Worm (Caenorhabditis elegans) whole organism, L1 larva: ENCODE measurements around the gene gly-5.

Source experiments
- lsy-2 ChIP-seq, 2 experiments: fragments of 150-350 bp; optimal IDR thresholded peaks; 2 replicates each; lab custom pipeline; 2014; ENCODE audit warnings: missing biosample characterization in 2 of 2, missing genetic modification characterization in 2 of 2
- mep-1 ChIP-seq: fragments of 150-350 bp; optimal IDR thresholded peaks from 2 replicates; lab custom pipeline; 2014; ENCODE audit warnings: missing biosample characterization, missing genetic modification characterization
- nhr-84 ChIP-seq: sonication (generic microtip); optimal IDR thresholded peaks from 2 replicates; lab custom pipeline; 2017; ENCODE audit warnings: missing biosample characterization, missing genetic modification characterization
- pqm-1 ChIP-seq: sonication (generic microtip); optimal IDR thresholded peaks from 3 replicates; lab custom pipeline; 2017; ENCODE audit warnings: missing biosample characterization, missing genetic modification characterization
- snpc-4 ChIP-seq: fragments of 150-350 bp; optimal IDR thresholded peaks from 2 replicates; lab custom pipeline; 2014; ENCODE audit warnings: missing biosample characterization, missing genetic modification characterization
- tlp-1 ChIP-seq: fragments of 150-350 bp; optimal IDR thresholded peaks from 2 replicates; lab custom pipeline; 2014; ENCODE audit warnings: missing biosample characterization, missing genetic modification characterization

DNA sequence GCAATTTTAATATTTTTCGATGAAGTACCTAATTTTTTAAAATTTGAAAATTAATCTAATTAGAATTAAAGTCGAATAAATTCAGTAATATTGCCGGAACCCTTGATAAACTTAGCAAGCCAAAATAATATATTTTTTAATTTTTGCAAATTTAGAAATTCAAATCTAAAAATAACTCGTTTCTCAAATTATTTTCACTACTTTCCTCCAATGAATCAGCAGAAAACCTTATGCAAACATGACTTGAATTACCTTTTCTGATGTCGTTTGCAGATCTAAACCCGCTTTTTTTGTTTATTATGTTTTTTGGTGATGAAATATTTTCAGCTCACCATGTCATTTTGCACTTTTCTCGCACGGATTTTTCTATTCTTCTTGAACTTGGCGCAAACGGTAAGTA lies 25.2 kb downstream of the gly-5 start, which contains the start of gene tsp-3:
- TF ChIP-seq tlp-1 (tag; lab: Kevin White, UChicago): no peak
- no peak for TF ChIP-seq pqm-1 (tag; lab: Kevin White, UChicago)
- no peak for TF ChIP-seq lsy-2 (tag; optimal IDR thresholded peaks at IDR 0.05; lab: Kevin White, UChicago)
- TF ChIP-seq snpc-4: no peak
- no peak for TF ChIP-seq nhr-84 (tag; lab: Kevin White, UChicago)
- TF ChIP-seq mep-1: no peak
